Worm (Caenorhabditis elegans) whole organism, L1 larva: Measurements from ENCODE around the gene nep-8.

Source experiments
- C04F5.9 ChIP-seq: sonication (generic microtip); optimal IDR thresholded peaks from 2 replicates; lab custom pipeline; 2016; ENCODE audit warnings: missing genetic modification characterization, missing compliant biosample characterization
- C34B4.2 ChIP-seq: sonication (generic microtip); optimal IDR thresholded peaks from 2 replicates; lab custom pipeline; 2017; ENCODE audit warnings: mild to moderate bottlenecking, missing genetic modification characterization, missing compliant biosample characterization
- F16B12.6 ChIP-seq: fragments of 150-350 bp; optimal IDR thresholded peaks from 2 replicates; lab custom pipeline; 2014; ENCODE audit warnings: missing biosample characterization, missing genetic modification characterization
- alr-1 ChIP-seq: fragments of 200-800 bp; sonication (Bioruptor generic); optimal IDR thresholded peaks from 2 replicates; lab custom pipeline; 2018; ENCODE audit warnings: borderline replicate concordance, mild to moderate bottlenecking, missing genetic modification characterization, missing compliant biosample characterization
- aly-2 ChIP-seq: fragments of 150-350 bp; optimal IDR thresholded peaks from 2 replicates; lab custom pipeline; 2014; ENCODE audit warnings: missing biosample characterization, missing genetic modification characterization
- ama-1 ChIP-seq: fragments of 150-350 bp; optimal IDR thresholded peaks from 2 replicates; lab custom pipeline; 2014
- blmp-1 ChIP-seq: fragments of 150-350 bp; optimal IDR thresholded peaks from 2 replicates; lab custom pipeline; 2014; ENCODE audit warnings: missing biosample characterization, missing genetic modification characterization
- ceh-90 ChIP-seq: sonication (generic microtip); optimal IDR thresholded peaks from 2 replicates; lab custom pipeline; 2016; ENCODE audit warnings: missing genetic modification characterization, missing compliant biosample characterization
- ces-1 ChIP-seq: fragments of 150-350 bp; optimal IDR thresholded peaks from 2 replicates; lab custom pipeline; 2014; ENCODE audit warnings: missing biosample characterization, missing genetic modification reagents, missing genetic modification characterization
- dpl-1 ChIP-seq, 3 experiments: fragments of 150-350 bp in 2 of 3; sonication (generic microtip) in 1 of 3; optimal IDR thresholded peaks; 2 replicates each; lab custom pipeline; 2014 to 2017; ENCODE audit warnings: missing biosample characterization in 3 of 3, missing genetic modification characterization in 3 of 3, missing genetic modification reagents in 3 of 3
- efl-1 ChIP-seq, 4 experiments: fragments of 150-350 bp; optimal IDR thresholded peaks in 3 of 4; peaks in 1 of 4; 1 replicate in 1 of 4; 2 replicates in 3 of 4; lab custom pipeline; 2014; ENCODE audit warnings: missing biosample characterization in 2 of 4, missing genetic modification characterization in 2 of 4, missing genetic modification reagents in 2 of 4
- egl-13 ChIP-seq: sonication (generic microtip); optimal IDR thresholded peaks from 2 replicates; lab custom pipeline; 2016; ENCODE audit warnings: missing genotype, missing genetic modification reagents, missing genetic modification characterization, missing compliant biosample characterization
- egl-27 ChIP-seq, 2 experiments: fragments of 150-350 bp in 1 of 2; sonication (generic microtip); optimal IDR thresholded peaks; 3 replicates each; lab custom pipeline; 2017 to 2018; ENCODE audit warnings: missing biosample characterization in 2 of 2, missing genetic modification characterization in 2 of 2, missing genetic modification reagents in 2 of 2
- elt-2 ChIP-seq: sonication (generic microtip); optimal IDR thresholded peaks from 2 replicates; lab custom pipeline; 2016; ENCODE audit warnings: missing genetic modification characterization, mild to moderate bottlenecking, inconsistent platforms, missing compliant biosample characterization, missing genetic modification reagents
- elt-3 ChIP-seq, 6 experiments: fragments of 150-350 bp in 1 of 6; sonication (generic microtip); optimal IDR thresholded peaks; 2 replicates each; lab custom pipeline; 2017 to 2018; ENCODE audit warnings: missing biosample characterization in 6 of 6, missing genetic modification characterization in 6 of 6, inconsistent platforms in 1 of 6
- fkh-4 ChIP-seq: sonication (generic microtip); optimal IDR thresholded peaks from 2 replicates; lab custom pipeline; 2016; ENCODE audit warnings: missing compliant biosample characterization, missing genetic modification characterization, borderline replicate concordance
- fkh-8 ChIP-seq: sonication (generic microtip); optimal IDR thresholded peaks from 2 replicates; lab custom pipeline; 2016; ENCODE audit warnings: mild to moderate bottlenecking, missing genetic modification characterization, missing compliant biosample characterization
- fos-1 ChIP-seq: fragments of 150-350 bp; optimal IDR thresholded peaks from 2 replicates; lab custom pipeline; 2014; ENCODE audit warnings: missing biosample characterization, missing genetic modification characterization
- jun-1 ChIP-seq: fragments of 150-350 bp; optimal IDR thresholded peaks from 2 replicates; lab custom pipeline; 2014; ENCODE audit warnings: missing biosample characterization, missing genetic modification reagents, missing genetic modification characterization
- lin-15B ChIP-seq: fragments of 150-350 bp; sonication (generic microtip); optimal IDR thresholded peaks from 3 replicates; lab custom pipeline; 2014; ENCODE audit warnings: missing biosample characterization, missing genetic modification characterization
- lin-39 ChIP-seq: fragments of 150-350 bp; optimal IDR thresholded peaks from 2 replicates; lab custom pipeline; 2014; ENCODE audit warnings: missing biosample characterization, missing genetic modification reagents, missing genetic modification characterization
- lir-3 ChIP-seq: sonication (generic microtip); optimal IDR thresholded peaks from 2 replicates; lab custom pipeline; 2016; ENCODE audit warnings: mild to moderate bottlenecking, missing genetic modification characterization, moderate library complexity, missing compliant biosample characterization; ENCODE audit not compliant: poor library complexity
- lsy-2 ChIP-seq, 2 experiments: fragments of 150-350 bp; optimal IDR thresholded peaks; 2 replicates each; lab custom pipeline; 2014; ENCODE audit warnings: missing biosample characterization in 2 of 2, missing genetic modification characterization in 2 of 2
- mdl-1 ChIP-seq, 2 experiments: fragments of 150-350 bp; optimal IDR thresholded peaks; 2 replicates each; lab custom pipeline; 2014 to 2017; ENCODE audit warnings: missing biosample characterization in 2 of 2, missing genetic modification characterization in 2 of 2, inconsistent platforms in 1 of 2
- mef-2 ChIP-seq: fragments of 150-350 bp; optimal IDR thresholded peaks from 2 replicates; lab custom pipeline; 2014; ENCODE audit warnings: missing biosample characterization, missing genetic modification characterization
- nhr-11 ChIP-seq: fragments of 150-350 bp; optimal IDR thresholded peaks from 2 replicates; lab custom pipeline; 2014; ENCODE audit warnings: missing biosample characterization, missing genetic modification characterization
- nhr-19 ChIP-seq: fragments of 200-800 bp; sonication (Bioruptor generic); conservative IDR thresholded peaks from 2 replicates; pipeline ENCODE4 v1.3.6; 2022; ENCODE audit warnings: missing genetic modification characterization, missing compliant biosample characterization
- nhr-20 ChIP-seq: sonication (generic microtip); optimal IDR thresholded peaks from 2 replicates; lab custom pipeline; 2016; ENCODE audit warnings: mild to moderate bottlenecking, missing genetic modification characterization, missing compliant biosample characterization
- nhr-76 ChIP-seq: sonication (generic microtip); optimal IDR thresholded peaks from 2 replicates; lab custom pipeline; 2017; ENCODE audit warnings: missing biosample characterization, missing genetic modification characterization
- nhr-85 ChIP-seq: sonication (generic microtip); peaks from one replicate; lab custom pipeline; 2016; ENCODE audit warnings: missing genetic modification characterization, inconsistent platforms, missing compliant biosample characterization
- pqm-1 ChIP-seq: sonication (generic microtip); optimal IDR thresholded peaks from 3 replicates; lab custom pipeline; 2017; ENCODE audit warnings: missing biosample characterization, missing genetic modification characterization
- rnt-1 ChIP-seq: sonication (generic microtip); optimal IDR thresholded peaks from 2 replicates; lab custom pipeline; 2016; ENCODE audit warnings: mild to moderate bottlenecking, missing genetic modification characterization, moderate library complexity, missing compliant biosample characterization
- snpc-4 ChIP-seq: fragments of 150-350 bp; optimal IDR thresholded peaks from 2 replicates; lab custom pipeline; 2014; ENCODE audit warnings: missing biosample characterization, missing genetic modification characterization
- sox-4 ChIP-seq: sonication (generic microtip); optimal IDR thresholded peaks from 2 replicates; lab custom pipeline; 2016; ENCODE audit warnings: missing genetic modification characterization, missing compliant biosample characterization
- sup-37 ChIP-seq: fragments of 200-800 bp; sonication (Bioruptor generic); optimal IDR thresholded peaks from 2 replicates; lab custom pipeline; 2018; ENCODE audit warnings: mild to moderate bottlenecking, missing genetic modification characterization, missing compliant biosample characterization
- swsn-7 ChIP-seq: sonication (generic microtip); optimal IDR thresholded peaks from 2 replicates; lab custom pipeline; 2016; ENCODE audit warnings: missing genetic modification characterization, missing compliant biosample characterization
- tbx-2 ChIP-seq: sonication (generic microtip); optimal IDR thresholded peaks from 2 replicates; lab custom pipeline; 2016; ENCODE audit warnings: missing genetic modification characterization, missing compliant biosample characterization
- tlp-1 ChIP-seq: fragments of 150-350 bp; optimal IDR thresholded peaks from 2 replicates; lab custom pipeline; 2014; ENCODE audit warnings: missing biosample characterization, missing genetic modification characterization
- xbp-1 ChIP-seq: sonication (generic microtip); optimal IDR thresholded peaks from 2 replicates; lab custom pipeline; 2016; ENCODE audit warnings: missing genetic modification characterization, missing compliant biosample characterization
- zag-1 ChIP-seq: fragments of 150-350 bp; optimal IDR thresholded peaks from 2 replicates; lab custom pipeline; 2014; ENCODE audit warnings: missing biosample characterization, missing genetic modification characterization
- ztf-4 ChIP-seq: fragments of 150-350 bp; optimal IDR thresholded peaks from 2 replicates; lab custom pipeline; 2014; ENCODE audit warnings: missing biosample characterization, missing genetic modification characterization

Gene nep-8

DNA sequence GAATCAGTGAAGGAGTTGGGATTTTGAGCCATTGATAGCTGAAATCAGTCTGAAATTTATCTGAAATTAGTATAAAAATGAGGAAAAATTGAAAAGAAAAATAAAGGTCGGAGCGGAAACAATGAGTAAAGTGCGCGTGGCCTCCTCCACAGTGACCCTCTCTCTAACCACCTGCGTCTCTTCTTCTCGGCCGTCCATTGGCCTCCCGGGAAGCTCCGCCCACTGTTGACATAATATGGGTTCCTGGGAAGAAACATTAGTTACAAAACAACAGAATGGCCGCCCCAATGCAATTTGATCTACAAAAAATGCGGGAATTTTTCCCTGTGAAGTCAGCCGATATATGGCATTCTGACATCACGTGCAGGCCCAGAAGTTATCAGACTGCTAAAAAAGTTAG lies 33.6 kb upstream of the nep-8 start, which contains the start of gene Y49F6C.8:
TSS of gene Y49F6C.8 (minus strand) at position 51 of the 400 bp plus-strand sequence.
- no peak for TF ChIP-seq snpc-4 (tag; lab: Kevin White, UChicago)
- no peak for TF ChIP-seq mdl-1 (tag; optimal IDR thresholded peaks at IDR 0.05; lab: Kevin White, UChicago)
- peak; percentile 38 to 50 for TF ChIP-seq lsy-2 (tag; optimal IDR thresholded peaks at IDR 0.05; lab: Kevin White, UChicago)
- TF ChIP-seq fkh-4 (tag; lab: Kevin White, UChicago), result no peak
- TF ChIP-seq ztf-4 (tag; lab: Kevin White, UChicago), result no peak
- no peak for TF ChIP-seq elt-3 (tag; optimal IDR thresholded peaks at IDR 0.05; lab: Kevin White, UChicago)
- TF ChIP-seq ces-1 (GFP tag; lab: Kevin White, UChicago), result no peak
- no peak for TF ChIP-seq nhr-85 (tag; lab: Kevin White, UChicago)
- TF ChIP-seq F16B12.6 (tag; lab: Kevin White, UChicago), result no peak
- no peak for TF ChIP-seq C04F5.9
- no peak for TF ChIP-seq sox-4
- no peak for TF ChIP-seq pqm-1 (tag; lab: Kevin White, UChicago)
- no peak for TF ChIP-seq egl-13 (tag; lab: Kevin White, UChicago)
- no peak for TF ChIP-seq nhr-76 (tag; lab: Kevin White, UChicago)
- no peak for TF ChIP-seq egl-27 (tag; optimal IDR thresholded peaks at IDR 0.05; lab: Kevin White, UChicago)
- TF ChIP-seq jun-1 (tag; lab: Kevin White, UChicago), result no peak
- no peak for TF ChIP-seq aly-2 (tag; lab: Kevin White, UChicago)
- no peak for TF ChIP-seq tlp-1 (tag; lab: Kevin White, UChicago)
- TF ChIP-seq lir-3, result no peak
- no peak for TF ChIP-seq fos-1
- no peak for TF ChIP-seq zag-1 (tag; lab: Kevin White, UChicago)
- TF ChIP-seq alr-1 (tag; lab: Kevin White, UChicago), result no peak
- peak; percentile 4 for TF ChIP-seq rnt-1 (tag; lab: Kevin White, UChicago)
- TF ChIP-seq efl-1 (optimal IDR thresholded peaks at IDR 0.05; lab: Kevin White, UChicago), result no peak
- peak in 1 of 2 experiments; percentile 33 for TF ChIP-seq efl-1 (GFP tag; optimal IDR thresholded peaks at IDR 0.05 in 1 of 2; lab: Kevin White, UChicago)

DNA sequence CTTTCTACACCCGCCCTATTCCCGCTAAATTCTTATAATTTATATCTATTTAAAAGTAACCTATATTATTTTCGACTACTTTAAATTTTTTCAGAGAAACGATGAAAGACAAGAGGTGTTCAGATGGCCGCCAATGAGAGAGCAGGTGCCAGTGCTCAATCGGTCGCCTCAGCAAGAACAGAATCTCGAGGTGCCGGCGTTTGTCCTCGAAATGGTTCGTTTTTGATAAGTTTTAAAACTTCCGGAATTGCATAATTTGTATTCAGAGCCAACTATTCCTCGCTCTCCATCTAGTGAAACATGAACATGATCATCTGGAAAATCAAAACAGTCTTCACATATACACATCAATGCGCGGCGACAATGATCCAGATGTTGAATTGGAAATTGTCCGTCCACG lies 32.6 kb upstream of the nep-8 start, which contains the start of gene bath-23:
TSS of gene bath-23 (plus strand) at position 301 of the 400 bp plus-strand sequence.
- no peak for TF ChIP-seq tbx-2 (tag; lab: Kevin White, UChicago)
- TF ChIP-seq C34B4.2 (tag; lab: Kevin White, UChicago), result no peak
- no peak for TF ChIP-seq fos-1
- no peak for TF ChIP-seq lin-15B
- TF ChIP-seq ama-1 (lab: Kevin White, UChicago), result no peak
- no peak for TF ChIP-seq snpc-4 (tag; lab: Kevin White, UChicago)
- TF ChIP-seq elt-3 (tag; optimal IDR thresholded peaks at IDR 0.05; lab: Kevin White, UChicago), result no peak
- no peak for TF ChIP-seq nhr-20
- TF ChIP-seq egl-13 (tag; lab: Kevin White, UChicago), result no peak
- TF ChIP-seq lin-39 (tag; lab: Kevin White, UChicago), result no peak
- no peak for TF ChIP-seq dpl-1 (GFP tag; optimal IDR thresholded peaks at IDR 0.05; lab: Kevin White, UChicago)
- no peak for TF ChIP-seq xbp-1 (tag; lab: Kevin White, UChicago)
- TF ChIP-seq sox-4, result no peak
- no peak for TF ChIP-seq mef-2 (tag; lab: Kevin White, UChicago)
- TF ChIP-seq nhr-11 (tag; lab: Kevin White, UChicago), result no peak
- TF ChIP-seq C04F5.9, result no peak
- TF ChIP-seq fkh-8, result no peak
- TF ChIP-seq swsn-7 (tag; lab: Kevin White, UChicago), result no peak
- TF ChIP-seq nhr-85 (tag; lab: Kevin White, UChicago), result no peak

DNA sequence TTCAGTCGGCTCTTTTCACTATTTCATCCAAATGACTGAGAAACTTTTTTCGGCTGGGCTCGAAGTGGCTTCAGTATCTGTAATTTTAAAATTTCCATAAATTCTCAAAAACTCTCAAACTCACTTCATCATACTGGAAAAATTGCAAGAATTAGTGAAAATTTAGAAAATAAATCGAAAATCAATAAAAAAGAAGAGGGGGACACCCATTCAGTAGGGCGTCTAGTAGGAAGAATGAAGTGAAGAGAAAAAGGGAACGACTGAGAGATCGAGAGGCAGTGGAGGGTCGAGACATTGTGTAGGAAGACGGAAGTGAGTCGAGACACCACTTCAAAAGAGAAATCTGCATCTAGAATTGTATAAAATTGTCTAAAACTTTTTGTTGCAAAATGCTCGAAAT lies 29.8 kb upstream of the nep-8 start:
- TF ChIP-seq tlp-1 (tag; lab: Kevin White, UChicago) (no peak), nhr-20 (no peak), blmp-1 (tag; lab: Kevin White, UChicago) (peak; percentile 8), efl-1 (optimal IDR thresholded peaks at IDR 0.05; lab: Kevin White, UChicago) (peak in 1 of 2 experiments; percentile 4), efl-1 (GFP tag; optimal IDR thresholded peaks at IDR 0.05 in 1 of 2; lab: Kevin White, UChicago) (no peak), mdl-1 (tag; optimal IDR thresholded peaks at IDR 0.05; lab: Kevin White, UChicago) (no peak), sup-37 (no peak), fkh-4 (tag; lab: Kevin White, UChicago) (no peak), ces-1 (GFP tag; lab: Kevin White, UChicago) (no peak), nhr-19 (GFP tag; lab: Robert Waterston, UW) (no peak), ceh-90 (tag; lab: Kevin White, UChicago) (no peak), lin-15B (no peak), elt-2 (tag; lab: Kevin White, UChicago) (no peak)
